Worm (Caenorhabditis elegans): Measurements from ENCODE around the gene W10G11.1.

ce11 chrII:3556584-3556983, 3.9 kb downstream of the W10G11.1 start:
- no peak for TF ChIP-seq him-1 (tag; optimal IDR thresholded peaks at IDR 0.05)
- no peak for TF ChIP-seq dao-5 (tag; optimal IDR thresholded peaks at IDR 0.05)

Data from whole organism, L4/young adult.